Fruit fly (Drosophila melanogaster) whole organism, prepupa: ENCODE results near the gene CG12477.

Experiments used
- Blimp-1 ChIP-seq: fragments of 200-800 bp; sonication (Bioruptor generic); optimal IDR thresholded peaks from 3 replicates; lab custom pipeline; 2017; ENCODE audit warnings: missing biosample characterization, missing genetic modification characterization, mild to moderate bottlenecking, moderate library complexity, missing genetic modification reagents
- CG11762 ChIP-seq: fragments of 200-800 bp; sonication (Bioruptor generic); optimal IDR thresholded peaks from 3 replicates; lab custom pipeline; 2016; ENCODE audit warnings: missing biosample characterization, missing genetic modification characterization; ENCODE audit not compliant: insufficient read depth
- CG6808 ChIP-seq: fragments of 200-800 bp; sonication (Bioruptor generic); optimal IDR thresholded peaks from 3 replicates; lab custom pipeline; 2017; ENCODE audit warnings: missing biosample characterization, missing genetic modification characterization, mild to moderate bottlenecking, moderate library complexity, missing genetic modification reagents
- CG6854 ChIP-seq: fragments of 200-800 bp; sonication (Bioruptor generic); optimal IDR thresholded peaks from 2 replicates; lab custom pipeline; 2017; ENCODE audit warnings: missing biosample characterization, mild to moderate bottlenecking, missing genetic modification characterization
- Sox15 ChIP-seq: fragments of 200-800 bp; sonication (Bioruptor generic); optimal IDR thresholded peaks from 3 replicates; lab custom pipeline; 2016; ENCODE audit warnings: missing biosample characterization, missing genetic modification characterization

DNA sequence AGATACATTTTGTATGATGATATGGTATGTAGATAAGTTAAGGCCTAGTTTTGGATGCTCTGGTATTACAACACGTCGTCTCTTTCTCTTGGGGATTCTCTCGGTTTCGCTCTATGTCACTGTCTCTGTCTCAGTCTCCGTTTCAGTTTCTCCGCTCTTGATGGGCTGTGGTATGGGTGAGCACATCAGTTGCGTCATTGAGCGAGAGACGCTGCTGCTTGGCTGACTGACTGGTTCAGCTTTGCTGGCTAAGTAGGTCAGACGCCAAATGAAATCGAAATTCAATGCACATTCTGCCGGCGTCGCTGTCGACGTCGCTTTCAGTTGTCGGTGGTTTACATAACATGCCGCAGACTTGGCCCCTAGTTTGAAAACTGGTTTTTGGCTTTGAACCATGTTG, 30.8 kb upstream of the CG12477 start:
- peak; percentile 8 for TF ChIP-seq CG6854 (GFP tag; lab: Kevin White, UChicago)
- no peak for TF ChIP-seq CG11762 (GFP tag; lab: Kevin White, UChicago)
- TF ChIP-seq Sox15 (GFP tag; lab: Kevin White, UChicago): no peak
- TF ChIP-seq Blimp-1: peak; percentile 97
- no peak for TF ChIP-seq CG6808
